Worm (Caenorhabditis elegans): ENCODE data around the gene npax-4.

npax-4 gene

DNA sequence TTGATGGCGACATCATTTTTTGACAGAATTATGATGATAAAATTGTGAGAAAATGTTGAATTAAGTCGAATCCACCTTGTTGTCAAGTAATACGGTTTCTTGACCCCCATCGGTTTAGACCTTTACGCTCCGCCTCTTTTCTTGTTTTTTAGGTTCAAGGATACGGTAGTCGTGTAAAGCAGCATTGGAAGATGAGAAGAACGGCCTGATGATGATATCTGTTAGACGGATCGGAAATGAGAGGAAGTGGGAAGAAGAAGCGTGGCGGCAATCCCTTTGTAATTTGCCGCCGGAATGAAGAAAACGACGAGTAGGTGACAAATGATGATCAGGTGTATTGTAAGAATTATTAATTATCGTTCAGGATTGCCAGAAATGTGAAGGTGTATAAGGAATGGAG, at the start of gene npax-4:
Gene npax-4 (minus strand): TSS at position 101 of the 400 bp plus-strand sequence.
- TF ChIP-seq sea-1 (GFP tag; conservative IDR thresholded peaks at IDR 0.05): no peak

DNA sequence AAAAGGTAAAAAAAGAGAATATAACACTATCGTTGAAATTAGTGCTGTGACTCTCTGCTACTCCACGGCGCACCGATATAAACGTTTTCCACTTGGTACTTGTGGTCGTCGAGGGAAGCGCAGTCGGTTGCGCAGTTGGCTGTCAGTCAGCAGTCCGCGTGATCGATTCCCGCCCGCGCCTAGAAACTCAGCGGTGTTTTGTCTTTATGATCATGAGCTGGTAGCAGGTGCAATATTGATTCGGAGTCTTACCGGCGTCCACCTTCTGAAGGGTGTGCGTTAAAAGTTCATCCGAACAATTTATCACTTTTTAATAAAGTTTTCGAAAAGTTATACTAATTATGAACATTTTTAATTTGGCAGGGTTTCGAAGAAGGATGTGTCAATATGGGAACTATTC, 47.4 kb upstream of the npax-4 start:
- TF ChIP-seq aly-1 (tag; optimal IDR thresholded peaks at IDR 0.05) (peak; percentile 98), B0310.2 (tag; optimal IDR thresholded peaks at IDR 0.05) (peak; percentile 97), ceh-36 (tag; optimal IDR thresholded peaks at IDR 0.05) (peak; percentile 95), ets-7 (tag; optimal IDR thresholded peaks at IDR 0.05) (peak; percentile 94), hnd-1 (tag; optimal IDR thresholded peaks at IDR 0.05) (peak; percentile 86), flt-1 (GFP tag; IDR thresholded peaks at IDR 0.05) (peak; percentile 97), sea-1 (GFP tag; conservative IDR thresholded peaks at IDR 0.05) (peak; percentile 99), hmg-4 (GFP tag; optimal IDR thresholded peaks at IDR 0.05) (peak; percentile 98), hmbx-1 (tag; optimal IDR thresholded peaks at IDR 0.05) (peak; percentile 91), tra-4 (tag; optimal IDR thresholded peaks at IDR 0.05) (peak; percentile 97), tbx-37 (GFP tag; conservative IDR thresholded peaks at IDR 0.05) (peak; percentile 93), ceh-13 (GFP tag; optimal IDR thresholded peaks at IDR 0.05) (peak; percentile 92), ama-1 (optimal IDR thresholded peaks at IDR 0.05) (no peak), scrt-1 (GFP tag; IDR thresholded peaks at IDR 0.05) (peak; percentile 95), tbx-11 (GFP tag; IDR thresholded peaks at IDR 0.05) (peak; percentile 99), pes-1 (GFP tag; IDR thresholded peaks at IDR 0.05) (peak; percentile 97), F13C5.2 (tag; optimal IDR thresholded peaks at IDR 0.05) (peak; percentile 96)

DNA sequence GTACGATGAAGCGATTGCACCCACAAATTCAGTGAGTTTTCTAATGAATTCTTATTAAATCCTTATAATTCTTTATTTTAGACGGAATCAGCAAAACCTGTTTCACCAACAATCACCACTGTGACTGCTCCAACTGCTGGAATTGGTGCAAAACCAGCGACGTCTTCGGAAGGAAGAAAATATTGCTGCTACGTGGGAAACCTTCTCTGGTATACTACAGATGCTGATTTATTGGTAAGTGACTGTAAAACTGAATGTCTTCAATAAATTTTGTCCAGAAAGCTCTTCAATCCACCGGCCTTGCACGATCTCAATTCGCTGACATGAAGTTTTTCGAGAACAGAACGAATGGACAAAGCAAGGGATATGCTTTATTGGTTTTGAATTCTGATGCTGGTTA, 46.8 kb upstream of the npax-4 start:
- TF ChIP-seq sea-1 (GFP tag; conservative IDR thresholded peaks at IDR 0.05): no peak
- TF ChIP-seq tbx-11 (GFP tag; IDR thresholded peaks at IDR 0.05): no peak
- no peak for TF ChIP-seq aly-1 (tag; optimal IDR thresholded peaks at IDR 0.05)
- no peak for TF ChIP-seq ama-1 (optimal IDR thresholded peaks at IDR 0.05)
- TF ChIP-seq ets-7 (tag; optimal IDR thresholded peaks at IDR 0.05): no peak
- no peak for TF ChIP-seq ceh-36 (tag; optimal IDR thresholded peaks at IDR 0.05)
- TF ChIP-seq ceh-13 (GFP tag; optimal IDR thresholded peaks at IDR 0.05): no peak
- TF ChIP-seq tbx-37 (GFP tag; conservative IDR thresholded peaks at IDR 0.05): no peak
- no peak for TF ChIP-seq flt-1 (GFP tag; IDR thresholded peaks at IDR 0.05)
- TF ChIP-seq B0310.2 (tag; optimal IDR thresholded peaks at IDR 0.05): no peak
- no peak for TF ChIP-seq hmbx-1 (tag; optimal IDR thresholded peaks at IDR 0.05)
- TF ChIP-seq F13C5.2 (tag; optimal IDR thresholded peaks at IDR 0.05): no peak
- TF ChIP-seq hmg-4 (GFP tag; optimal IDR thresholded peaks at IDR 0.05): no peak
- TF ChIP-seq pes-1 (GFP tag; IDR thresholded peaks at IDR 0.05): no peak
- TF ChIP-seq hnd-1 (tag; optimal IDR thresholded peaks at IDR 0.05): no peak
- TF ChIP-seq tra-4 (tag; optimal IDR thresholded peaks at IDR 0.05): no peak
- no peak for TF ChIP-seq scrt-1 (GFP tag; IDR thresholded peaks at IDR 0.05)

DNA sequence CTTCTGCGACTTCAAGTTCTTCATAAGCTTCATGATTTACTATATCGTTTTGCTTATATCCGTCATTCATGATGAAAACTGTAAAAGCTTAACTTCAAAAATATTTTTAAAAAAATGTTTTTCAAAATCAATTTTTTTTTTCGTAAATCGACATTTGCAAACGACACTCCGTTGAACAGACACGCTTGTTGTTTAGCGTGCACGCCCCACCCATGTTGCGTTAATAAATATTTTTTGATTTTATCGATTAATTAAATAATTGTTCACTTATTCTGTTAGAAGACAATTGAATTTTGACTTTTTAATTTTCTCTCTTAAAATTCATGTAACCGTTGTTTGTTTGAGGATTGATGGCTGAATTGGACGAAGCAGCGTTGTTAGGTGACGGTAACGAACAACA, 46.3 kb upstream of the npax-4 start, which contains the start of the genes D1046.2 and cfim-2:
Gene D1046.2 (minus strand): TSS at position 78 of the 400 bp plus-strand sequence.
Gene cfim-2 (plus strand): TSS at position 335 of the 400 bp plus-strand sequence.
- TF ChIP-seq ceh-13 (GFP tag; optimal IDR thresholded peaks at IDR 0.05): no peak
- TF ChIP-seq ceh-36 (tag; optimal IDR thresholded peaks at IDR 0.05): no peak

DNA sequence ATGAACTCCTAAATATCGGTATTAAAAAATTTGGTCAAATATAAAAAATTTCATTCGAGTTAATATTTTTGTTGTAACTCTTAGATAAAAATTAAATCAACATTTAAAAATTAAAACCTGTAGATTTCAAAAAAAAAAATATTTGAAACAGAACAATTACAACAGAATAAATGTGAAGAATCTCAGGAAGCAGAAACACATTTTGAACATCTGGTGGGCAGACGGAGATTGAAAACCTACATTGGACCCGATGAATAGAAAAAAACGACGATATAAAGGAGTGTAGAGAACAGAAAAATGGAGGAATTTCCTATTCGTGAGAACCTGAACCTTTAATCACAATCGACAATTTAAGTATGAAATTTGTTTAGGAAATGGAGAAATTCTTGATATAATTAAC, 44.4 kb upstream of the npax-4 start:
- TF ChIP-seq aly-1 (tag; optimal IDR thresholded peaks at IDR 0.05) (no peak), tbx-11 (GFP tag; IDR thresholded peaks at IDR 0.05) (no peak), sea-1 (GFP tag; conservative IDR thresholded peaks at IDR 0.05) (no peak), flt-1 (GFP tag; IDR thresholded peaks at IDR 0.05) (no peak), hnd-1 (tag; optimal IDR thresholded peaks at IDR 0.05) (no peak), ceh-13 (GFP tag; optimal IDR thresholded peaks at IDR 0.05) (no peak)

DNA sequence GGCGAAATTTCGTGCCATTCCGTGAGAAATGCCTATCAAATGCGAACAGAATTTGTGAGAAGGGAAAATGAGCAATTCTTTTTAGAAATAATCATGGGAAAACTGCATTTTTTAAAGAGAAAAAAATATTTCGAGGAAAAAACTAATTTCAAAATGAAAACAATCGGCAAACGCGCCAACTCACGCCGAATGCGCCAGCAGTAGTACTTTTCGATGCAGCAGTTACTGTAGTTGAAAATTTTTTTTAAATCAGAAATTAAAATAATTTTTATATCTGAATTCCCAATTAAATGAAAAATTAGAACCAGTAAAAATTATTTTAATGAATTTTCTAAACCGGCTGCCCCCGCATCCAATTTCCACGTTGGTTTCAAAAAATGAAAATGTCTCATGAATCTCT, 43.7 kb upstream of the npax-4 start:
- TF ChIP-seq aly-1 (tag; optimal IDR thresholded peaks at IDR 0.05): no peak
- TF ChIP-seq sea-1 (GFP tag; conservative IDR thresholded peaks at IDR 0.05): no peak
- no peak for TF ChIP-seq B0310.2 (tag; optimal IDR thresholded peaks at IDR 0.05)
- no peak for TF ChIP-seq F13C5.2 (tag; optimal IDR thresholded peaks at IDR 0.05)
- no peak for TF ChIP-seq ets-7 (tag; optimal IDR thresholded peaks at IDR 0.05)
- TF ChIP-seq ama-1 (optimal IDR thresholded peaks at IDR 0.05): no peak
- TF ChIP-seq tbx-11 (GFP tag; IDR thresholded peaks at IDR 0.05): no peak
- TF ChIP-seq flt-1 (GFP tag; IDR thresholded peaks at IDR 0.05): no peak
- TF ChIP-seq ceh-13 (GFP tag; optimal IDR thresholded peaks at IDR 0.05): no peak
- TF ChIP-seq hmbx-1 (tag; optimal IDR thresholded peaks at IDR 0.05): no peak
- no peak for TF ChIP-seq ceh-36 (tag; optimal IDR thresholded peaks at IDR 0.05)
- TF ChIP-seq pes-1 (GFP tag; IDR thresholded peaks at IDR 0.05): no peak
- no peak for TF ChIP-seq hnd-1 (tag; optimal IDR thresholded peaks at IDR 0.05)
- TF ChIP-seq hmg-4 (GFP tag; optimal IDR thresholded peaks at IDR 0.05): no peak
- no peak for TF ChIP-seq tra-4 (tag; optimal IDR thresholded peaks at IDR 0.05)
- no peak for TF ChIP-seq scrt-1 (GFP tag; IDR thresholded peaks at IDR 0.05)
- TF ChIP-seq tbx-37 (GFP tag; conservative IDR thresholded peaks at IDR 0.05): no peak

DNA sequence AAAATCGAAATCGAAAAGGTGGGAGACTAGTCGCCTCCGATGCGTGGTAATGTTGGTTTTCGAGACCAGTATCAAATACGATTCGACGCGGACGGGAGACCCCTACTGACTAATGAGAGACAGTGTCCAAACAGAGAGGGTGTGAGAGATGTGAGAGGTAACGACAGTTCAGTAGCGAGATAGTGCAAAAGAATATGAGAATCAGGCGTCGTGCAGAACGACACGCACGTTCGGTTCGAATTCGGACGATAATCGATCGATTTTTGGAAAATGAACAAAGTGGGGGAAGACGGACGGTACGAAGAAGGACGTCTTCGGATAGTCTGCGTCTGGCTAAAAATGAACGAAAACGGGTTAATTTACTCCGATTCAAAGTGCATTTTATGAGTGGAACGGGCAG, 42.2 kb upstream of the npax-4 start, which contains the start of gene D1046.16:
Gene D1046.16 (plus strand): TSS at position 195 of the 400 bp plus-strand sequence.
- TF ChIP-seq tra-4 (tag; optimal IDR thresholded peaks at IDR 0.05): no peak
- no peak for TF ChIP-seq tbx-11 (GFP tag; IDR thresholded peaks at IDR 0.05)
- no peak for TF ChIP-seq hnd-1 (tag; optimal IDR thresholded peaks at IDR 0.05)
- TF ChIP-seq scrt-1 (GFP tag; IDR thresholded peaks at IDR 0.05): no peak
- no peak for TF ChIP-seq flt-1 (GFP tag; IDR thresholded peaks at IDR 0.05)
- no peak for TF ChIP-seq ets-7 (tag; optimal IDR thresholded peaks at IDR 0.05)
- TF ChIP-seq ceh-13 (GFP tag; optimal IDR thresholded peaks at IDR 0.05): no peak
- no peak for TF ChIP-seq sea-1 (GFP tag; conservative IDR thresholded peaks at IDR 0.05)
- TF ChIP-seq hmbx-1 (tag; optimal IDR thresholded peaks at IDR 0.05): no peak
- no peak for TF ChIP-seq tbx-37 (GFP tag; conservative IDR thresholded peaks at IDR 0.05)
- TF ChIP-seq B0310.2 (tag; optimal IDR thresholded peaks at IDR 0.05): no peak
- TF ChIP-seq F13C5.2 (tag; optimal IDR thresholded peaks at IDR 0.05): no peak
- no peak for TF ChIP-seq ama-1 (optimal IDR thresholded peaks at IDR 0.05)
- TF ChIP-seq aly-1 (tag; optimal IDR thresholded peaks at IDR 0.05): no peak
- TF ChIP-seq pes-1 (GFP tag; IDR thresholded peaks at IDR 0.05): no peak
- no peak for TF ChIP-seq ceh-36 (tag; optimal IDR thresholded peaks at IDR 0.05)
- TF ChIP-seq hmg-4 (GFP tag; optimal IDR thresholded peaks at IDR 0.05): no peak

DNA sequence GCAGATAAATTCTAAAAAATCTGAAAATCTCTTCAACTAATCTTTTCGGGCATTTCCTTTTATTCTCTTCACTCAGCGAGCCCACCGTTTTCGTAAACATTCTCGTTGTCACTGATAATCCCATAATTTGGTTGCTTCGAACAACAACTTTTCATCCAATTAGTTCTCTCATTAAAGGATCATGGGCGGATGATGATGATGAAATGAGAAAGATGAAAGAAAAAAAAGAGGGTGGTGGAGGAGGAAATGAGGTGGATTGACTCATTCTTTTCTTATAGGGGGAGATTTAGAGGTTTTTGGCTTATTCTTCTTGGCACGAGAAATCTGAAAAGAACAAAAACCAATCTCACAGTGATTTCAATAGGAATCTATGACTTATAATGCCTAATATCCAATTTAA, 41.5 kb upstream of the npax-4 start:
- TF ChIP-seq B0310.2 (tag; optimal IDR thresholded peaks at IDR 0.05) (no peak), ceh-36 (tag; optimal IDR thresholded peaks at IDR 0.05) (no peak), pes-1 (GFP tag; IDR thresholded peaks at IDR 0.05) (no peak), F13C5.2 (tag; optimal IDR thresholded peaks at IDR 0.05) (no peak), ceh-13 (GFP tag; optimal IDR thresholded peaks at IDR 0.05) (no peak), tbx-37 (GFP tag; conservative IDR thresholded peaks at IDR 0.05) (no peak), ama-1 (optimal IDR thresholded peaks at IDR 0.05) (no peak), sea-1 (GFP tag; conservative IDR thresholded peaks at IDR 0.05) (no peak), ets-7 (tag; optimal IDR thresholded peaks at IDR 0.05) (no peak), hmg-4 (GFP tag; optimal IDR thresholded peaks at IDR 0.05) (no peak), aly-1 (tag; optimal IDR thresholded peaks at IDR 0.05) (no peak), tbx-11 (GFP tag; IDR thresholded peaks at IDR 0.05) (no peak), scrt-1 (GFP tag; IDR thresholded peaks at IDR 0.05) (no peak), tra-4 (tag; optimal IDR thresholded peaks at IDR 0.05) (no peak), flt-1 (GFP tag; IDR thresholded peaks at IDR 0.05) (no peak), hnd-1 (tag; optimal IDR thresholded peaks at IDR 0.05) (no peak), hmbx-1 (tag; optimal IDR thresholded peaks at IDR 0.05) (no peak)
